Worm (Caenorhabditis elegans) whole organism, L3 larva: Measurements from ENCODE around the gene pqn-41.
A peak's percentile ranks its signal among the peaks of the same experiment; 100 is the strongest.

ENCODE experiments used
- R02D3.7 ChIP-seq: fragments of 150-350 bp; optimal IDR thresholded peaks from 2 replicates; lab custom pipeline; 2014; ENCODE audit warnings: missing biosample characterization, missing genetic modification characterization
- ZK546.5 ChIP-seq: sonication (generic microtip); optimal IDR thresholded peaks from 2 replicates; lab custom pipeline; 2017; ENCODE audit warnings: missing biosample characterization, missing genetic modification characterization
- aly-2 ChIP-seq: fragments of 150-350 bp; optimal IDR thresholded peaks from 2 replicates; lab custom pipeline; 2014; ENCODE audit warnings: missing biosample characterization, missing genetic modification characterization
- ama-1 ChIP-seq: fragments of 150-350 bp; optimal IDR thresholded peaks from 2 replicates; lab custom pipeline; 2018
- ceh-16 ChIP-seq: sonication (generic microtip); optimal IDR thresholded peaks from 2 replicates; lab custom pipeline; 2017; ENCODE audit warnings: missing biosample characterization, missing genetic modification characterization
- ceh-28 ChIP-seq: fragments of 150-350 bp; optimal IDR thresholded peaks from 2 replicates; lab custom pipeline; 2014; ENCODE audit warnings: missing biosample characterization, missing genetic modification reagents, missing genetic modification characterization
- ceh-82 ChIP-seq: fragments of 150-350 bp; optimal IDR thresholded peaks from 2 replicates; lab custom pipeline; 2014; ENCODE audit warnings: missing biosample characterization, missing genetic modification characterization
- ceh-9 ChIP-seq: sonication (generic microtip); optimal IDR thresholded peaks from 2 replicates; lab custom pipeline; 2018; ENCODE audit warnings: missing biosample characterization, missing genetic modification characterization
- daf-12 ChIP-seq: fragments of 150-350 bp; optimal IDR thresholded peaks from 2 replicates; lab custom pipeline; 2014; ENCODE audit warnings: missing biosample characterization, missing genetic modification reagents, missing genetic modification characterization
- egl-27 ChIP-seq: sonication (generic microtip); optimal IDR thresholded peaks from 4 replicates; lab custom pipeline; 2017; ENCODE audit warnings: missing biosample characterization, missing genetic modification reagents, missing genetic modification characterization
- egl-5 ChIP-seq: fragments of 150-350 bp; optimal IDR thresholded peaks from 2 replicates; lab custom pipeline; 2017; ENCODE audit warnings: missing biosample characterization, missing genetic modification reagents, missing genetic modification characterization, inconsistent platforms
- elt-1 ChIP-seq: fragments of 150-350 bp; optimal IDR thresholded peaks from 2 replicates; lab custom pipeline; 2014; ENCODE audit warnings: missing biosample characterization, missing genetic modification characterization
- elt-2 ChIP-seq: sonication (generic microtip); optimal IDR thresholded peaks from 2 replicates; lab custom pipeline; 2016; ENCODE audit warnings: missing genetic modification reagents, mild to moderate bottlenecking, missing genetic modification characterization, missing compliant biosample characterization
- elt-3 ChIP-seq, 3 experiments: fragments of 150-350 bp in 1 of 3; sonication (generic microtip) in 2 of 3; optimal IDR thresholded peaks; 2 replicates in 2 of 3; 4 replicates in 1 of 3; lab custom pipeline; 2014 to 2017; ENCODE audit warnings: missing biosample characterization in 3 of 3, missing genetic modification characterization in 3 of 3
- eor-1 ChIP-seq, 2 experiments: fragments of 150-350 bp; optimal IDR thresholded peaks; 2 replicates each; lab custom pipeline; 2014 to 2018; ENCODE audit warnings: missing biosample characterization in 2 of 2, missing genetic modification characterization in 2 of 2
- fkh-10 ChIP-seq: sonication (generic microtip); optimal IDR thresholded peaks from 2 replicates; lab custom pipeline; 2017; ENCODE audit warnings: missing biosample characterization, missing genetic modification reagents, missing genetic modification characterization
- fkh-2 ChIP-seq: fragments of 150-350 bp; optimal IDR thresholded peaks from 2 replicates; lab custom pipeline; 2014; ENCODE audit warnings: missing biosample characterization, missing genetic modification reagents, missing genetic modification characterization
- fos-1 ChIP-seq: fragments of 150-350 bp; optimal IDR thresholded peaks from 2 replicates; lab custom pipeline; 2014; ENCODE audit warnings: missing biosample characterization, missing genetic modification characterization
- hmg-11 ChIP-seq: sonication (generic microtip); optimal IDR thresholded peaks from 2 replicates; lab custom pipeline; 2016; ENCODE audit warnings: missing genetic modification characterization, missing compliant biosample characterization
- jun-1 ChIP-seq: fragments of 150-350 bp; optimal IDR thresholded peaks from 2 replicates; lab custom pipeline; 2014; ENCODE audit warnings: missing biosample characterization, missing genetic modification reagents, missing genetic modification characterization
- lin-15B ChIP-seq: fragments of 150-350 bp; optimal IDR thresholded peaks from 2 replicates; lab custom pipeline; 2014; ENCODE audit warnings: missing biosample characterization, missing genetic modification characterization
- lin-39 ChIP-seq: fragments of 150-350 bp; optimal IDR thresholded peaks from 2 replicates; lab custom pipeline; 2018; ENCODE audit warnings: missing biosample characterization, missing genetic modification reagents, missing genetic modification characterization
- lsy-12 ChIP-seq: sonication (generic microtip); optimal IDR thresholded peaks from 2 replicates; lab custom pipeline; 2016; ENCODE audit warnings: mild to moderate bottlenecking, missing genetic modification characterization, missing compliant biosample characterization
- mdl-1 ChIP-seq: fragments of 150-350 bp; optimal IDR thresholded peaks from 2 replicates; lab custom pipeline; 2014; ENCODE audit warnings: missing biosample characterization, missing genetic modification characterization
- mml-1 ChIP-seq: fragments of 150-350 bp; sonication (generic microtip); optimal IDR thresholded peaks from 3 replicates; lab custom pipeline; 2014; ENCODE audit warnings: missing biosample characterization, missing genetic modification characterization
- nfya-1 ChIP-seq: sonication (generic microtip); optimal IDR thresholded peaks from 2 replicates; lab custom pipeline; 2017; ENCODE audit warnings: missing genetic modification characterization, mild to moderate bottlenecking, missing compliant biosample characterization, antibody characterized with exemption, moderate library complexity; ENCODE audit not compliant: insufficient read depth
- nhr-11 ChIP-seq: fragments of 150-350 bp; optimal IDR thresholded peaks from 2 replicates; lab custom pipeline; 2014; ENCODE audit warnings: missing biosample characterization, missing genetic modification characterization
- nhr-12 ChIP-seq: fragments of 150-350 bp; optimal IDR thresholded peaks from 2 replicates; lab custom pipeline; 2014; ENCODE audit warnings: missing biosample characterization, missing genetic modification characterization
- nhr-23 ChIP-seq: fragments of 150-350 bp; optimal IDR thresholded peaks from 2 replicates; lab custom pipeline; 2014; ENCODE audit warnings: missing biosample characterization, missing genetic modification reagents, missing genetic modification characterization
- nhr-237 ChIP-seq: fragments of 150-350 bp; optimal IDR thresholded peaks from 2 replicates; lab custom pipeline; 2014; ENCODE audit warnings: missing biosample characterization, missing genetic modification characterization
- nhr-25 ChIP-seq: sonication (generic microtip); optimal IDR thresholded peaks from 2 replicates; lab custom pipeline; 2017; ENCODE audit warnings: missing biosample characterization, missing genetic modification characterization
- nhr-28 ChIP-seq: fragments of 150-350 bp; optimal IDR thresholded peaks from 2 replicates; lab custom pipeline; 2014; ENCODE audit warnings: missing biosample characterization, missing genetic modification characterization
- nhr-43 ChIP-seq: sonication (generic microtip); optimal IDR thresholded peaks from 2 replicates; lab custom pipeline; 2016; ENCODE audit warnings: mild to moderate bottlenecking, missing genetic modification characterization, missing compliant biosample characterization; ENCODE audit not compliant: poor library complexity, severe bottlenecking
- nhr-67 ChIP-seq: fragments of 150-350 bp; optimal IDR thresholded peaks from 2 replicates; lab custom pipeline; 2014; ENCODE audit warnings: missing biosample characterization, missing genetic modification characterization
- nhr-76 ChIP-seq: fragments of 150-350 bp; sonication (generic microtip); optimal IDR thresholded peaks from 5 replicates; lab custom pipeline; 2014; ENCODE audit warnings: missing biosample characterization, missing genetic modification characterization
- nhr-77 ChIP-seq: fragments of 150-350 bp; optimal IDR thresholded peaks from 2 replicates; lab custom pipeline; 2014; ENCODE audit warnings: missing biosample characterization, missing genetic modification characterization
- pha-4 ChIP-seq: fragments of 150-350 bp; optimal IDR thresholded peaks from 2 replicates; lab custom pipeline; 2014; ENCODE audit warnings: missing biosample characterization, missing genetic modification reagents, missing genetic modification characterization
- pqm-1 ChIP-seq: fragments of 150-350 bp; optimal IDR thresholded peaks from 2 replicates; lab custom pipeline; 2017; ENCODE audit warnings: missing biosample characterization, missing genetic modification characterization, inconsistent platforms
- sea-2 ChIP-seq: fragments of 150-350 bp; sonication (generic microtip); optimal IDR thresholded peaks from 4 replicates; lab custom pipeline; 2014; ENCODE audit warnings: missing biosample characterization, missing genetic modification reagents, missing genetic modification characterization
- skn-1 ChIP-seq: fragments of 150-350 bp; optimal IDR thresholded peaks from 2 replicates; lab custom pipeline; 2014; ENCODE audit warnings: missing biosample characterization, missing genetic modification characterization
- snpc-4 ChIP-seq: fragments of 150-350 bp; optimal IDR thresholded peaks from 2 replicates; lab custom pipeline; 2014; ENCODE audit warnings: missing biosample characterization, missing genetic modification characterization
- tbx-2 ChIP-seq: sonication (generic microtip); optimal IDR thresholded peaks from 2 replicates; lab custom pipeline; 2016; ENCODE audit warnings: mild to moderate bottlenecking, missing genetic modification characterization, missing compliant biosample characterization
- unc-39 ChIP-seq: sonication (generic microtip); optimal IDR thresholded peaks from 4 replicates; lab custom pipeline; 2017; ENCODE audit warnings: missing biosample characterization, missing genetic modification characterization
- unc-62 ChIP-seq: fragments of 150-350 bp; sonication (generic microtip); optimal IDR thresholded peaks from 4 replicates; lab custom pipeline; 2014; ENCODE audit warnings: missing biosample characterization, missing genetic modification reagents, missing genetic modification characterization
- zag-1 ChIP-seq: fragments of 150-350 bp; optimal IDR thresholded peaks from 2 replicates; lab custom pipeline; 2014; ENCODE audit warnings: missing biosample characterization, missing genetic modification characterization
- ztf-11 ChIP-seq: fragments of 150-350 bp; optimal IDR thresholded peaks from 2 replicates; lab custom pipeline; 2014; ENCODE audit warnings: missing biosample characterization, missing genetic modification characterization
- ztf-4 ChIP-seq: fragments of 150-350 bp; optimal IDR thresholded peaks from 2 replicates; lab custom pipeline; 2014; ENCODE audit warnings: missing biosample characterization, missing genetic modification characterization

The pqn-41 gene

DNA sequence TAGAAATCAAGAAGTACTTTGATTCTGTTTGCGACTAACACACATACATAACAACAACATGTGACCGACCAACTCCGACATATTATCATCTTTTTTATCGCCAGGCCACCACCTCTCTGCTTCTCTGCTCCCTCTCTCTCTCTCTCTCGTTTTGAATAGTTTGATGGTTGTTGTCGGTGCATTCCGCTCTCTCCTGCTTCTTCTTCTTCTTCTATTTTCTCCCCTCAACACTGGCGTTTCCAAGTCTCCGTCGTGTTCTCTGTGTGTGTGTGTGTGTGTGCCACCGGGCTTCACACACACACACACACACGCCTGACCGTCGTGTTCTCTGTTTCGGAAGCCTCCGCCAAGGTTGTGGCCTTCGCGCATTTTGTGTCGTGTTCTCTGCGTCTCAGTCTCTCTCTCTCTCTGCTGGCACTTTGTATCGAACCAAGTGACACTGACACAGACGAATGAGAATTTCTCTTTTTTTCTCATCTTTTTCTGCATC lies 19.3 kb downstream of the pqn-41 start:
- TF ChIP-seq ama-1 (lab: Kevin White, UChicago), result peak; percentile 56
- peak; percentile 3 for TF ChIP-seq fkh-2 (tag; lab: Kevin White, UChicago)
- TF ChIP-seq snpc-4 (tag; lab: Kevin White, UChicago), result peak; percentile 59
- TF ChIP-seq nhr-12 (tag; lab: Kevin White, UChicago), result no peak
- TF ChIP-seq lin-39, result peak; percentile 94
- TF ChIP-seq ceh-16 (tag; lab: Kevin White, UChicago), result no peak
- peak; percentile 93 for TF ChIP-seq lsy-12
- peak; percentile 99 for TF ChIP-seq unc-62 (GFP tag; lab: Kevin White, UChicago)
- peak; percentile 97 for TF ChIP-seq elt-2
- no peak for TF ChIP-seq ztf-11 (tag; lab: Kevin White, UChicago)
- peak; percentile 98 for TF ChIP-seq jun-1 (tag; lab: Kevin White, UChicago)
- peak; percentile 59 for TF ChIP-seq aly-2 (tag; lab: Kevin White, UChicago)
- TF ChIP-seq tbx-2 (tag; lab: Kevin White, UChicago), result peak; percentile 96
- TF ChIP-seq ceh-28 (tag; lab: Kevin White, UChicago), result peak; percentile 92
- peak; percentile 75 for TF ChIP-seq daf-12 (tag; lab: Kevin White, UChicago)
- peak; percentile 99 for TF ChIP-seq pha-4 (tag; lab: Kevin White, UChicago)
- TF ChIP-seq lin-15B (tag; lab: Kevin White, UChicago), result peak; percentile 58
- TF ChIP-seq nhr-23 (tag; lab: Kevin White, UChicago), result peak; percentile 99
- no peak for TF ChIP-seq ceh-9 (tag; lab: Kevin White, UChicago)
- peak; percentile 53 for TF ChIP-seq sea-2
- TF ChIP-seq nhr-237 (tag; lab: Kevin White, UChicago), result no peak
- TF ChIP-seq fkh-10 (GFP tag; lab: Kevin White, UChicago), result peak; percentile 61
- TF ChIP-seq elt-1 (tag; lab: Kevin White, UChicago), result peak; percentile 89
- TF ChIP-seq nhr-43 (tag; lab: Kevin White, UChicago), result peak; percentile 99
- peak; percentile 94 for TF ChIP-seq nhr-11 (tag; lab: Kevin White, UChicago)
- TF ChIP-seq elt-3 (tag; optimal IDR thresholded peaks at IDR 0.05; lab: Kevin White, UChicago), result peak; percentile 29 to 87 (median 60)
- TF ChIP-seq R02D3.7 (tag; lab: Kevin White, UChicago), result peak; percentile 80
- peak; percentile 65 for TF ChIP-seq nhr-28 (tag; lab: Kevin White, UChicago)
- peak; percentile 98 for TF ChIP-seq egl-27 (tag; lab: Kevin White, UChicago)
- peak; percentile 87 for TF ChIP-seq fos-1 (tag; lab: Kevin White, UChicago)
- TF ChIP-seq ceh-82 (tag; lab: Kevin White, UChicago), result peak; percentile 92
- TF ChIP-seq skn-1 (tag; lab: Kevin White, UChicago), result peak; percentile 96
- TF ChIP-seq mdl-1 (tag; lab: Kevin White, UChicago), result peak; percentile 93
- peak; percentile 80 for TF ChIP-seq nhr-77 (tag; lab: Kevin White, UChicago)
- TF ChIP-seq hmg-11 (tag; lab: Kevin White, UChicago), result peak; percentile 96
- TF ChIP-seq nhr-76, result peak; percentile 55
- TF ChIP-seq pqm-1 (tag; lab: Kevin White, UChicago), result peak; percentile 97
- TF ChIP-seq unc-39 (tag; lab: Kevin White, UChicago), result peak; percentile 70
- TF ChIP-seq eor-1 (tag; optimal IDR thresholded peaks at IDR 0.05; lab: Kevin White, UChicago), result peak in 1 of 2 experiments; percentile 25
- peak; percentile 99 for TF ChIP-seq nhr-25 (tag; lab: Kevin White, UChicago)
- no peak for TF ChIP-seq ZK546.5
- peak; percentile 61 for TF ChIP-seq ztf-4 (tag; lab: Kevin White, UChicago)
- peak; percentile 89 for TF ChIP-seq zag-1
- no peak for TF ChIP-seq nhr-67 (tag; lab: Kevin White, UChicago)
- peak; percentile 88 for TF ChIP-seq egl-5 (tag; lab: Kevin White, UChicago)
- no peak for TF ChIP-seq mml-1 (tag; lab: Kevin White, UChicago)
- peak; percentile 96 for TF ChIP-seq nfya-1 (tag; lab: Kevin White, UChicago)
